Worm (Caenorhabditis elegans) whole organism, late embryonic: ENCODE measurements around the gene ZK697.1.

Source experiments
- F13H6.1 ChIP-seq: sonication (generic microtip); optimal IDR thresholded peaks from 2 replicates; lab custom pipeline; 2016; ENCODE audit warnings: missing genetic modification characterization, missing compliant biosample characterization
- K02D7.2 ChIP-seq: sonication (generic microtip); optimal IDR thresholded peaks from 2 replicates; lab custom pipeline; 2017; ENCODE audit warnings: mild to moderate bottlenecking, missing genetic modification characterization, missing compliant biosample characterization
- K09A11.1 ChIP-seq: sonication (generic microtip); optimal IDR thresholded peaks from 2 replicates; lab custom pipeline; 2017; ENCODE audit warnings: antibody characterized with exemption, mild to moderate bottlenecking, missing genetic modification characterization, missing compliant biosample characterization; ENCODE audit not compliant: insufficient read depth
- T23F11.4 ChIP-seq: fragments of 200-800 bp; sonication (Bioruptor generic); optimal IDR thresholded peaks from 2 replicates; lab custom pipeline; 2018; ENCODE audit warnings: mild to moderate bottlenecking, missing genetic modification characterization, missing compliant biosample characterization
- ahr-1 ChIP-seq: sonication (generic microtip); optimal IDR thresholded peaks from 2 replicates; lab custom pipeline; 2016; ENCODE audit warnings: missing genetic modification characterization, missing compliant biosample characterization
- ceh-14 ChIP-seq: sonication (generic microtip); optimal IDR thresholded peaks from 2 replicates; lab custom pipeline; 2016; ENCODE audit warnings: missing genotype, missing genetic modification characterization, missing compliant biosample characterization
- ceh-19 ChIP-seq: fragments of 200-800 bp; sonication (Bioruptor generic); optimal IDR thresholded peaks from 2 replicates; lab custom pipeline; 2018; ENCODE audit warnings: mild to moderate bottlenecking, missing genetic modification characterization, missing compliant biosample characterization
- ceh-2 ChIP-seq: sonication (generic microtip); optimal IDR thresholded peaks from 2 replicates; lab custom pipeline; 2016; ENCODE audit warnings: missing genotype, missing genetic modification characterization, missing compliant biosample characterization
- ceh-45 ChIP-seq: fragments of 200-800 bp; sonication (Bioruptor generic); IDR thresholded peaks from 2 replicates; pipeline ENCODE4 v1.3.6; 2022; ENCODE audit warnings: missing genetic modification reagents, missing genetic modification characterization, missing compliant biosample characterization
- ceh-48 ChIP-seq: sonication (generic microtip); optimal IDR thresholded peaks from 2 replicates; lab custom pipeline; 2016; ENCODE audit warnings: missing genetic modification characterization, inconsistent platforms, missing compliant biosample characterization
- ceh-9 ChIP-seq: sonication (generic microtip); optimal IDR thresholded peaks from 2 replicates; lab custom pipeline; 2016; ENCODE audit warnings: mild to moderate bottlenecking, missing genetic modification characterization, inconsistent platforms, missing compliant biosample characterization
- dmd-4 ChIP-seq: sonication (generic microtip); optimal IDR thresholded peaks from 2 replicates; lab custom pipeline; 2016; ENCODE audit warnings: borderline replicate concordance, missing genetic modification characterization, missing compliant biosample characterization
- dve-1 ChIP-seq: sonication (generic microtip); optimal IDR thresholded peaks from 2 replicates; lab custom pipeline; 2017; ENCODE audit warnings: antibody characterized with exemption, mild to moderate bottlenecking, missing genetic modification characterization, missing compliant biosample characterization
- elt-4 ChIP-seq: sonication (generic microtip); optimal IDR thresholded peaks from 2 replicates; lab custom pipeline; 2016; ENCODE audit warnings: missing genetic modification characterization, missing compliant biosample characterization
- fax-1 ChIP-seq: sonication (generic microtip); optimal IDR thresholded peaks from 2 replicates; lab custom pipeline; 2016; ENCODE audit warnings: missing genotype, missing genetic modification characterization, missing compliant biosample characterization
- fkh-6 ChIP-seq: sonication (generic microtip); optimal IDR thresholded peaks from 2 replicates; lab custom pipeline; 2016; ENCODE audit warnings: missing genetic modification characterization, missing compliant biosample characterization
- hlh-15 ChIP-seq: sonication (generic microtip); optimal IDR thresholded peaks from 2 replicates; lab custom pipeline; 2016; ENCODE audit warnings: missing genetic modification characterization, missing compliant biosample characterization
- hlh-30 ChIP-seq: sonication (generic microtip); optimal IDR thresholded peaks from 2 replicates; lab custom pipeline; 2017; ENCODE audit warnings: antibody characterized with exemption, missing genetic modification characterization, missing compliant biosample characterization; ENCODE audit not compliant: insufficient read depth
- hlh-6 ChIP-seq: sonication (generic microtip); optimal IDR thresholded peaks from 2 replicates; lab custom pipeline; 2016; ENCODE audit warnings: missing genotype, missing genetic modification characterization, missing compliant biosample characterization
- hlh-8 ChIP-seq: sonication (generic microtip); optimal IDR thresholded peaks from 2 replicates; lab custom pipeline; 2016; ENCODE audit warnings: missing genotype, missing genetic modification characterization, missing compliant biosample characterization
- lim-6 ChIP-seq: sonication (generic microtip); optimal IDR thresholded peaks from 2 replicates; lab custom pipeline; 2016; ENCODE audit warnings: missing genetic modification characterization, missing compliant biosample characterization
- lin-11 ChIP-seq: fragments of 200-800 bp; sonication (Bioruptor generic); optimal IDR thresholded peaks from 2 replicates; lab custom pipeline; 2018; ENCODE audit warnings: mild to moderate bottlenecking, missing genetic modification characterization, missing compliant biosample characterization
- mec-3 ChIP-seq: sonication (generic microtip); optimal IDR thresholded peaks from 2 replicates; lab custom pipeline; 2016; ENCODE audit warnings: borderline replicate concordance, missing genetic modification characterization, missing compliant biosample characterization
- npax-4 ChIP-seq: sonication (generic microtip); optimal IDR thresholded peaks from 2 replicates; lab custom pipeline; 2016; ENCODE audit warnings: missing genetic modification characterization, missing compliant biosample characterization
- pat-9 ChIP-seq: fragments of 200-800 bp; sonication (Bioruptor generic); optimal IDR thresholded peaks from 2 replicates; lab custom pipeline; 2018; ENCODE audit warnings: mild to moderate bottlenecking, missing genetic modification characterization, moderate library complexity, missing compliant biosample characterization
- pha-2 ChIP-seq: sonication (generic microtip); optimal IDR thresholded peaks from 2 replicates; lab custom pipeline; 2017; ENCODE audit warnings: mild to moderate bottlenecking, missing genetic modification characterization, missing compliant biosample characterization
- pqm-1 ChIP-seq: sonication (generic microtip); optimal IDR thresholded peaks from 2 replicates; lab custom pipeline; 2016; ENCODE audit warnings: missing genetic modification characterization, missing compliant biosample characterization
- sdc-2 ChIP-seq: sonication (generic microtip); optimal IDR thresholded peaks from 2 replicates; lab custom pipeline; 2016; ENCODE audit warnings: missing genotype, missing genetic modification characterization, missing compliant biosample characterization
- sox-2 ChIP-seq: fragments of 200-800 bp; sonication (Bioruptor generic); IDR thresholded peaks from 2 replicates; pipeline ENCODE4 v1.3.6; 2022; ENCODE audit warnings: missing genetic modification reagents, missing genetic modification characterization, missing compliant biosample characterization
- sox-4 ChIP-seq: sonication (generic microtip); optimal IDR thresholded peaks from 2 replicates; lab custom pipeline; 2017; ENCODE audit warnings: mild to moderate bottlenecking, missing genetic modification characterization, inconsistent platforms, missing compliant biosample characterization
- syd-9 ChIP-seq: sonication (generic microtip); optimal IDR thresholded peaks from 2 replicates; lab custom pipeline; 2016; ENCODE audit warnings: mild to moderate bottlenecking, missing genetic modification characterization, moderate library complexity, missing compliant biosample characterization
- tbx-7 ChIP-seq: sonication (generic microtip); optimal IDR thresholded peaks from 2 replicates; lab custom pipeline; 2016; ENCODE audit warnings: missing genotype, missing genetic modification characterization, missing compliant biosample characterization
- unc-55 ChIP-seq: sonication (generic microtip); optimal IDR thresholded peaks from 2 replicates; lab custom pipeline; 2017; ENCODE audit warnings: missing biosample characterization, missing genetic modification reagents, missing genetic modification characterization
- ztf-16 ChIP-seq: sonication (generic microtip); optimal IDR thresholded peaks from 2 replicates; lab custom pipeline; 2017; ENCODE audit warnings: missing genetic modification characterization, missing compliant biosample characterization

ZK697.1 gene

DNA sequence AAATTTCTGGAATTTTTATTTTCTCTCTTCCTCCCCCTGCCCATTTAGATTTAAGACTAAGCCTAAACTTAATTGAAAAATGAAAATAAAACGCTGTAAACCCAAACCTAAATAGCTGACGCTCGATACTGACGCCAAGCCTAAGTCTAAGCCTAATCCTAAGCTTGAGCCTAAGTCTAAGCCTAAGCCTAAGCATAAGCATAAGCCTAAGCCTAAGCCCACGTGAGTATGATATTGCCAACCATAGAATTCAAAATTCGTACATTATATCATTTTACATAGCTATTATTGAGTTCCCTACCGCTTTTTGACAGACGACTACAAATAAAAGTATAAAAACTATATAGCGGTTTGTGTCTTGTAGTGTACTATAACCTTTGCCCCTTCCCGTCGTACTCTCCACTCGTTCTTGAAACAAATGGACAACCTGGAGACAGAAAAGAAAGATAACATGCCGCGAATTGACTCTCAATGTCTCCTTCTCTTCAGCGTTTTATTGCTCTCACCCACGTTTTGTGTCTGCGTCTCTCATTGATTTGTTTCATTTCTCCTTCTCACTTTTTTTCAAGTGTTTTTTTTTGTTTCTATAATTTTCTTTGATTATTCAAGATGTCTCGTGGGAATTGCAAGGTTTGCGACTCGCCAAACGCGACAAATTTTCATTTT lies 9.3 kb upstream of the ZK697.1 start, which contains the start of gene nhr-256 (continued):
- TF ChIP-seq npax-4 (tag; lab: Kevin White, UChicago) (no peak), lin-11 (tag; lab: Kevin White, UChicago) (no peak), ceh-2 (no peak), F13H6.1 (no peak), tbx-7 (no peak), sox-4 (tag; lab: Kevin White, UChicago) (no peak), ceh-19 (GFP tag; lab: Kevin White, UChicago) (no peak), hlh-8 (tag; lab: Kevin White, UChicago) (no peak), syd-9 (tag; lab: Kevin White, UChicago) (no peak), dve-1 (tag; lab: Kevin White, UChicago) (peak; percentile 17), lim-6 (tag; lab: Kevin White, UChicago) (no peak)
- TF ChIP-seq, all 69 proteins: peak for 10

ce11 chrV:1749053-1749452 lies 3.5 kb upstream of the ZK697.1 start, which contains the start of gene ZK697.8:
TSS of gene ZK697.8 (minus strand) at chrV:1749153.
- TF ChIP-seq K02D7.2 (tag; lab: Kevin White, UChicago), result no peak
- TF ChIP-seq elt-4 (tag; lab: Kevin White, UChicago), result no peak
- no peak for TF ChIP-seq ceh-19 (GFP tag; lab: Kevin White, UChicago)
- TF ChIP-seq pqm-1 (tag; lab: Kevin White, UChicago), result no peak
- no peak for TF ChIP-seq sdc-2
- no peak for TF ChIP-seq ceh-48 (tag; lab: Kevin White, UChicago)
- TF ChIP-seq K09A11.1 (tag; lab: Kevin White, UChicago), result no peak
- TF ChIP-seq hlh-15 (tag; lab: Kevin White, UChicago), result no peak
- TF ChIP-seq mec-3 (tag; lab: Kevin White, UChicago), result no peak

ce11 chrV:1751449-1751848 lies 1.1 kb upstream of the ZK697.1 start, which contains the start of gene srh-199:
TSS of gene srh-199 (minus strand) at chrV:1751549.
- TF ChIP-seq pha-2 (tag; lab: Kevin White, UChicago), result no peak
- TF ChIP-seq hlh-30 (tag; lab: Kevin White, UChicago), result no peak
- TF ChIP-seq tbx-7, result no peak
- no peak for TF ChIP-seq fax-1 (tag; lab: Kevin White, UChicago)
- TF ChIP-seq pat-9 (tag; lab: Kevin White, UChicago), result no peak
- no peak for TF ChIP-seq ahr-1 (tag; lab: Kevin White, UChicago)
- no peak for TF ChIP-seq ceh-45 (GFP tag; lab: Robert Waterston, UW)
- TF ChIP-seq ceh-48 (tag; lab: Kevin White, UChicago), result no peak
- no peak for TF ChIP-seq sox-4 (tag; lab: Kevin White, UChicago)
- no peak for TF ChIP-seq dve-1 (tag; lab: Kevin White, UChicago)
- no peak for TF ChIP-seq sox-2 (GFP tag; lab: Robert Waterston, UW)
- no peak for TF ChIP-seq ztf-16
- TF ChIP-seq dmd-4 (tag; lab: Kevin White, UChicago), result no peak
- no peak for TF ChIP-seq unc-55 (GFP tag; lab: Kevin White, UChicago)
- TF ChIP-seq ceh-14, result no peak
- TF ChIP-seq hlh-6, result no peak
- no peak for TF ChIP-seq fkh-6 (tag; lab: Kevin White, UChicago)
- TF ChIP-seq ceh-9 (tag; lab: Kevin White, UChicago), result no peak
- TF ChIP-seq, all 69 proteins: peak for 0

DNA sequence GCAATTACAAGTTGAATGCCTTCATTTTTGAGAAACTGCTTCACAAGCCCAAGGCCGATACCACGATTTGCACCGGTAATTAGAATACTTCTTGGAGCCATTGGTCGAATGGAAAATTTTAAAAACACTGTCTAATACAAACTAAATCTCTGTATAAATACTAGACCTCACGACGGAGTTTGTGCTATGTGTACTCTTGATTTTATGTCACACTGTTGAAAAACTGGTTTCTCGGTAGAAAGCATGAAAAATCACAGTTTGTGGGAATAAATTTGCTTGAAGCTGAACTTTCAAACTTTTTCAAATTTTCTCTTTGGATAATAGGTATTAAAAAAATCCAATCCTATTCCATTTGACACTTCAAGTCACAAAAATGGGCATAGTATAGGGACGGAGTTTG lies 3.0 kb downstream of the ZK697.1 start, which contains the start of gene ZK697.14:
Gene ZK697.14, minus strand, starts transcription at position 101 of the 400 bp plus-strand sequence.
- TF ChIP-seq T23F11.4 (no peak), ztf-16 (no peak)
